Worm (Caenorhabditis elegans) whole organism, young adult: ENCODE data around the gene dhs-28.

Source experiments
- F10E7.11 ChIP-seq: sonication (generic microtip); optimal IDR thresholded peaks from 2 replicates; lab custom pipeline; 2017; ENCODE audit warnings: mild to moderate bottlenecking, missing genetic modification characterization, moderate library complexity, missing compliant biosample characterization
- F55B11.4 ChIP-seq: sonication (generic microtip); optimal IDR thresholded peaks from 2 replicates; lab custom pipeline; 2016; ENCODE audit warnings: missing compliant biosample characterization, missing genetic modification characterization, borderline replicate concordance; ENCODE audit not compliant: insufficient read depth
- chd-7 ChIP-seq: sonication (generic microtip); optimal IDR thresholded peaks from 2 replicates; lab custom pipeline; 2016; ENCODE audit warnings: mild to moderate bottlenecking, missing genetic modification characterization, moderate library complexity, missing compliant biosample characterization
- dox-1 ChIP-seq: fragments of 200-800 bp; sonication (Bioruptor generic); IDR thresholded peaks from 2 replicates; pipeline ENCODE4 v1.3.6; 2022; ENCODE audit warnings: missing genetic modification reagents, missing genetic modification characterization, missing compliant biosample characterization
- dpl-1 ChIP-seq: fragments of 150-350 bp; optimal IDR thresholded peaks from 2 replicates; lab custom pipeline; 2014; ENCODE audit warnings: missing biosample characterization, missing genetic modification reagents, missing genetic modification characterization
- mxl-1 ChIP-seq: sonication (generic microtip); optimal IDR thresholded peaks from 2 replicates; lab custom pipeline; 2016; ENCODE audit warnings: missing genetic modification characterization, missing compliant biosample characterization
- rcor-1 ChIP-seq: fragments of 200-800 bp; sonication (Bioruptor generic); IDR thresholded peaks from 2 replicates; pipeline ENCODE4 v1.3.6; 2022; ENCODE audit warnings: missing genetic modification reagents, missing genetic modification characterization, missing compliant biosample characterization
- unc-62 ChIP-seq: fragments of 150-350 bp; optimal IDR thresholded peaks from 2 replicates; lab custom pipeline; 2014; ENCODE audit warnings: missing biosample characterization, missing genetic modification reagents, missing genetic modification characterization
- ztf-18 ChIP-seq: sonication (generic microtip); optimal IDR thresholded peaks from 2 replicates; lab custom pipeline; 2016; ENCODE audit warnings: missing genotype, mild to moderate bottlenecking, missing genetic modification characterization, missing compliant biosample characterization

- TF ChIP-seq rcor-1 (GFP tag; lab: Robert Waterston, UW), result no peak
- no peak for TF ChIP-seq unc-62
- TF ChIP-seq mxl-1 (tag; lab: Kevin White, UChicago), result no peak
- TF ChIP-seq dox-1 (GFP tag; lab: Robert Waterston, UW), result no peak
- TF ChIP-seq ztf-18 (tag; lab: Kevin White, UChicago), result no peak
- no peak for TF ChIP-seq chd-7 (tag; lab: Kevin White, UChicago)
- no peak for TF ChIP-seq F10E7.11 (tag; lab: Kevin White, UChicago)
- TF ChIP-seq dpl-1 (GFP tag; lab: Kevin White, UChicago), result no peak
- no peak for TF ChIP-seq F55B11.4 (tag; lab: Kevin White, UChicago)
Measured at ce11 chrX:6813025-6813424, 5.2 kb upstream of the dhs-28 start.
